5 fruit fly cellular contexts compared by ENCODE assay signal in the genomic region with DNA sequence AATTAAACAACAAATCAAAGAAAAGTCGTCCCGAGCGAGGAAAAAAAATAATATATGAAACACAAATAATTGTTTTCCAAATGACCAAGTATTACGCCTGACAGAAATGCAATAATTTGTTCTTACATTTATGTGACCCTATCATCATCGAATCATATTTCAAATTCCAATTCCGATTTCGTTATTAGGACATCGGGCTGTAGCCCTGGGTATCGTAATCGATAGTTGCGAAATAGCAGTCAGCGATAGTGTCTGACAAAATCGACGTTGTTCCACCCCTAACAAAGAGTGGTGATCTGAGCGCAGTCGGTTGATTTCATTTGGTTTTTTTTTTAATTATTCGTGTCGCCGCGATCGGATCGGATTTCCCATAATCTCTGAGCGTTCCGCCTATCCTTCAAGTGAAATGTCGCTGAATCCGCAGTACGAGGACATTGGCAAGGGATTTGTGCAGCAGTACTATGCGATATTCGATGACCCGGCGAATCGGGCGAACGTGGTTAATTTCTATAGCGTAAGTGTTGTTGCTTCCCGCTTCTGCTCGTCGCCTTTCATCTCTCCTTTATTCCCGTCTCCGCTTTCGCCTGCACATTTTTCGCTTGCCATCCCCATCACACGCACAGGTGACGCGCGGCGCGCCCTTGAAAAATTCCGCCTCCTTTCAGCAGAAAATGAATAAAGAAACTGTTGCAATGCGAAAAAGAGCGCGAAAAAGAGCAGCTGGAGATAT.
A peak's percentile ranks its signal among the peaks of the same experiment; 100 is the strongest.
TF ChIP-seq lines count a peak whose summit lies in the region.

A gene (plus strand): TSS at position 262 of the 730 bp plus-strand sequence.

- no peak for TF ChIP-seq CTCF in whole organism, embryonic (GFP tag; optimal IDR thresholded peaks at IDR 0.05; lab: Kevin White, UChicago)

TF ChIP-seq in whole organism, adult, 20 proteins besides CTCF, POLR2A, EP300 and RAD21:
- TF ChIP-seq CG7101 (tag; optimal IDR thresholded peaks at IDR 0.05; lab: Kevin White, UChicago) (peak; percentile 34), CG11617 (GFP tag; optimal IDR thresholded peaks at IDR 0.05; lab: Kevin White, UChicago) (no peak), tj (GFP tag; optimal IDR thresholded peaks at IDR 0.05; lab: Kevin White, UChicago) (peak; percentile 71), CG5204 (GFP tag; optimal IDR thresholded peaks at IDR 0.05; lab: Kevin White, UChicago) (no peak), CG1620 (GFP tag; optimal IDR thresholded peaks at IDR 0.05; lab: Kevin White, UChicago) (peak; percentile 65), Mnt (GFP tag; optimal IDR thresholded peaks at IDR 0.05; lab: Kevin White, UChicago) (peak; percentile 43), toe (GFP tag; optimal IDR thresholded peaks at IDR 0.05; lab: Kevin White, UChicago) (peak; percentile 39)
TF ChIP-seq in whole organism, adult: peak in this region for 5.

TF ChIP-seq in whole organism, embryonic, 481 proteins besides CTCF, POLR2A, EP300 and RAD21 (continues in another document):
- TF ChIP-seq Poxn (GFP tag; IDR thresholded peaks at IDR 0.05; lab: Robert Waterston, UW) (no peak), Dp (GFP tag; optimal IDR thresholded peaks at IDR 0.05; lab: Kevin White, UChicago) (peak; percentile 53), dysf (GFP tag; IDR thresholded peaks at IDR 0.05; lab: Robert Waterston, UW) (no peak), CG8478 (optimal IDR thresholded peaks at IDR 0.05; lab: Kevin White, UChicago) (no peak), CG1529 (GFP tag; optimal IDR thresholded peaks at IDR 0.05; lab: Kevin White, UChicago) (no peak), CG13287 (GFP tag; IDR thresholded peaks at IDR 0.05; lab: Robert Waterston, UW; ENCODE audit: partially characterized antibody) (peak; percentile 80), vvl (GFP tag; IDR thresholded peaks at IDR 0.05; lab: Robert Waterston, UW) (0 out of 2 replicates have a peak, but pooled peaks have one; percentile 24), Mad (GFP tag; optimal IDR thresholded peaks at IDR 0.05; lab: Kevin White, UChicago) (no peak), D19B (GFP tag; optimal IDR thresholded peaks at IDR 0.05; lab: Kevin White, UChicago) (no peak), CG12104 (GFP tag; optimal IDR thresholded peaks at IDR 0.05; lab: Kevin White, UChicago) (no peak), Ets65A (GFP tag; lab: Kevin White, UChicago) (peak; percentile 73), gcm2 (GFP tag; optimal IDR thresholded peaks at IDR 0.05; lab: Kevin White, UChicago) (no peak), grn (GFP tag; optimal IDR thresholded peaks at IDR 0.05; lab: Kevin White, UChicago) (peak; percentile 7), dm (GFP tag; optimal IDR thresholded peaks at IDR 0.05; lab: Kevin White, UChicago) (no peak), da (GFP tag; optimal IDR thresholded peaks at IDR 0.05; lab: Kevin White, UChicago) (no peak), sna (GFP tag; IDR thresholded peaks at IDR 0.05; lab: Robert Waterston, UW; ENCODE audit: partially characterized antibody) (peak; percentile 55; the same call in 1 of the 2 replicates), Dll (GFP tag; IDR thresholded peaks at IDR 0.05; lab: Robert Waterston, UW; ENCODE audit: partially characterized antibody) (peak; percentile 75), nmo (GFP tag; optimal IDR thresholded peaks at IDR 0.05; lab: Kevin White, UChicago) (peak; percentile 34)

TF ChIP-seq in whole organism, prepupa, 60 proteins besides CTCF, POLR2A, EP300 and RAD21:
- TF ChIP-seq ss (GFP tag; optimal IDR thresholded peaks at IDR 0.05; lab: Kevin White, UChicago) (peak; percentile 26 to 28), CG3919 (GFP tag; optimal IDR thresholded peaks at IDR 0.05; lab: Kevin White, UChicago) (peak; percentile 19), CG6854 (GFP tag; optimal IDR thresholded peaks at IDR 0.05; lab: Kevin White, UChicago) (peak; percentile 20), achi (GFP tag; optimal IDR thresholded peaks at IDR 0.05; lab: Kevin White, UChicago) (no peak), Eip78C (GFP tag; lab: Kevin White, UChicago) (peak; percentile 35), Hr4 (GFP tag; optimal IDR thresholded peaks at IDR 0.05; lab: Kevin White, UChicago) (no peak), Hr39 (GFP tag; optimal IDR thresholded peaks at IDR 0.05; lab: Kevin White, UChicago) (peak; percentile 21), CG31627 (GFP tag; optimal IDR thresholded peaks at IDR 0.05; lab: Kevin White, UChicago) (peak; percentile 11)

TF ChIP-seq in whole organism, pupa, 21 proteins besides CTCF, POLR2A, EP300 and RAD21:
- TF ChIP-seq EcR (GFP tag; optimal IDR thresholded peaks at IDR 0.05; lab: Kevin White, UChicago) (peak; percentile 43), CG17806 (tag; optimal IDR thresholded peaks at IDR 0.05; lab: Kevin White, UChicago) (no peak)

TF ChIP-seq in whole organism, wandering third instar larva, 38 proteins besides CTCF, POLR2A, EP300 and RAD21:
- TF ChIP-seq Mio (GFP tag; optimal IDR thresholded peaks at IDR 0.05; lab: Kevin White, UChicago) (no peak), sv (GFP tag; optimal IDR thresholded peaks at IDR 0.05; lab: Kevin White, UChicago) (peak; percentile 0), Rel (GFP tag; optimal IDR thresholded peaks at IDR 0.05; lab: Kevin White, UChicago) (no peak), Rel (tag; optimal IDR thresholded peaks at IDR 0.05; lab: Kevin White, UChicago) (no peak), ey (GFP tag; optimal IDR thresholded peaks at IDR 0.05; lab: Kevin White, UChicago) (no peak), jim (GFP tag; optimal IDR thresholded peaks at IDR 0.05; lab: Kevin White, UChicago) (no peak), HLH106 (tag; optimal IDR thresholded peaks at IDR 0.05; lab: Kevin White, UChicago) (peak; percentile 11), Dif (GFP tag; optimal IDR thresholded peaks at IDR 0.05; lab: Kevin White, UChicago; ENCODE audit: partially characterized antibody) (no peak), OdsH (GFP tag; optimal IDR thresholded peaks at IDR 0.05; lab: Kevin White, UChicago) (no peak), rgr (GFP tag; optimal IDR thresholded peaks at IDR 0.05; lab: Kevin White, UChicago) (peak; percentile 36), fru (GFP tag; optimal IDR thresholded peaks at IDR 0.05; lab: Kevin White, UChicago) (no peak), sage (GFP tag; optimal IDR thresholded peaks at IDR 0.05; lab: Kevin White, UChicago) (no peak), br (GFP tag; optimal IDR thresholded peaks at IDR 0.05; lab: Kevin White, UChicago) (no peak), Hr78 (GFP tag; optimal IDR thresholded peaks at IDR 0.05; lab: Kevin White, UChicago) (no peak), CrebA (GFP tag; optimal IDR thresholded peaks at IDR 0.05; lab: Kevin White, UChicago; ENCODE audit: borderline replicate concordance) (no peak), Dfd (GFP tag; optimal IDR thresholded peaks at IDR 0.05; lab: Kevin White, UChicago) (no peak), psq (GFP tag; optimal IDR thresholded peaks at IDR 0.05; lab: Kevin White, UChicago) (peak; percentile 84), lola (GFP tag; optimal IDR thresholded peaks at IDR 0.05; lab: Kevin White, UChicago) (no peak), Vsx2 (GFP tag; optimal IDR thresholded peaks at IDR 0.05; lab: Kevin White, UChicago; ENCODE audit: partially characterized antibody) (no peak), foxo (GFP tag; optimal IDR thresholded peaks at IDR 0.05; lab: Kevin White, UChicago) (peak in 1 of 2 experiments; percentile 21), N (GFP tag; optimal IDR thresholded peaks at IDR 0.05; lab: Kevin White, UChicago) (no peak), Hnf4 (GFP tag; optimal IDR thresholded peaks at IDR 0.05; lab: Kevin White, UChicago) (peak; percentile 51)
TF ChIP-seq in whole organism, wandering third instar larva: peak in this region for 6.
